Worm (Caenorhabditis elegans): Measurements from ENCODE around the gene pfs-2.

ce11 chrII:14318027-14318426, 40.1 kb upstream of the pfs-2 start, which contains the start of gene Y54G11A.14:
- TF ChIP-seq aly-2 (tag; optimal IDR thresholded peaks at IDR 0.05) (no peak), unc-86 (tag; optimal IDR thresholded peaks at IDR 0.05) (no peak), nhr-11 (tag; optimal IDR thresholded peaks at IDR 0.05) (no peak), fkh-10 (GFP tag; optimal IDR thresholded peaks at IDR 0.05) (no peak), nhr-237 (tag; optimal IDR thresholded peaks at IDR 0.05) (no peak), lin-35 (GFP tag; optimal IDR thresholded peaks at IDR 0.05) (no peak), nhr-90 (tag; optimal IDR thresholded peaks at IDR 0.05; ENCODE audit: poor library complexity) (no peak), pqm-1 (tag; optimal IDR thresholded peaks at IDR 0.05) (no peak), vab-15 (tag; optimal IDR thresholded peaks at IDR 0.05) (no peak), ceh-90 (tag; optimal IDR thresholded peaks at IDR 0.05) (no peak)
